Fruit fly (Drosophila melanogaster) Kc167 (cell line): Measurements from ENCODE around the gene betaTub85D.

Experiments used
- Myc ChIP-seq: fragments of >200 bp; optimal IDR thresholded peaks from 2 replicates; lab custom pipeline; 2017; ENCODE audit warnings: missing external identifiers
- Sin3A ChIP-seq: fragments of >200 bp; optimal IDR thresholded peaks from 2 replicates; lab custom pipeline; 2018; ENCODE audit warnings: missing external identifiers
- h ChIP-seq: fragments of >200 bp; optimal IDR thresholded peaks from 3 replicates; lab custom pipeline; 2018; ENCODE audit warnings: missing external identifiers
- insv ChIP-seq: fragments of >200 bp; optimal IDR thresholded peaks from 3 replicates; lab custom pipeline; 2018; ENCODE audit warnings: missing external identifiers
- psq ChIP-seq: fragments of >200 bp; optimal IDR thresholded peaks from 2 replicates; lab custom pipeline; 2017; ENCODE audit warnings: missing external identifiers
- ttk ChIP-seq: sonication (Bioruptor generic); optimal IDR thresholded peaks from 2 replicates; lab custom pipeline; 2017; ENCODE audit warnings: missing external identifiers

The betaTub85D gene

dm6 chr3R:9393542-9394025 is 16.5 kb downstream of the betaTub85D start:
- TF ChIP-seq ttk, result no peak
- TF ChIP-seq psq (lab: Kevin White, UChicago), result no peak
- TF ChIP-seq h (lab: Kevin White, UChicago), result no peak
- no peak for TF ChIP-seq insv (lab: Kevin White, UChicago)
- no peak for TF ChIP-seq Myc (lab: Kevin White, UChicago)
- TF ChIP-seq Sin3A (lab: Kevin White, UChicago), result no peak

- TF ChIP-seq Myc (lab: Kevin White, UChicago), result no peak
- no peak for TF ChIP-seq h (lab: Kevin White, UChicago)
- no peak for TF ChIP-seq insv (lab: Kevin White, UChicago)
- TF ChIP-seq psq (lab: Kevin White, UChicago), result no peak
- TF ChIP-seq ttk, result no peak
- no peak for TF ChIP-seq Sin3A (lab: Kevin White, UChicago)
These were observed 17.7 kb downstream of the betaTub85D start for dm6 chr3R:9392421-9392820.

DNA sequence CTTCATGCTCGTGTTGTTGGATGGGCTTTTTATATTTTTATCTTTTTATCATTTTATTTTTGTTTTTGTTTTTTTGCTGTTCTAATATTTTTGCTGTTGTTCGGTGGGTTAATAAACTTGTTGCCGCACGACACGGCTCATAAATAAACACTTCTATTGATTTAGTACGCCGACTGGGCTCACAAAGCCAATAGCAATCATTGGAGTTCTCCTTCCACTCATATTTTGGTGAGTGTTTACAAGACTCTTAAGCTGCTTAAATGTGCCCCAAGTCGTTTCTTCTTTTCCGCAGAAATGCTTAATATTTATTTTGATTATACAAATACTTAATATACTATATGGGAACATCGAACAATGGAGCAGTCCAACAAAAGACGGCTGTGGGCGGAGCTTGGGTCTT is 19.9 kb downstream of the betaTub85D start:
- TF ChIP-seq psq (lab: Kevin White, UChicago) (no peak), h (lab: Kevin White, UChicago) (no peak), insv (lab: Kevin White, UChicago) (no peak), Sin3A (lab: Kevin White, UChicago) (no peak), Myc (lab: Kevin White, UChicago) (no peak), ttk (no peak)

DNA sequence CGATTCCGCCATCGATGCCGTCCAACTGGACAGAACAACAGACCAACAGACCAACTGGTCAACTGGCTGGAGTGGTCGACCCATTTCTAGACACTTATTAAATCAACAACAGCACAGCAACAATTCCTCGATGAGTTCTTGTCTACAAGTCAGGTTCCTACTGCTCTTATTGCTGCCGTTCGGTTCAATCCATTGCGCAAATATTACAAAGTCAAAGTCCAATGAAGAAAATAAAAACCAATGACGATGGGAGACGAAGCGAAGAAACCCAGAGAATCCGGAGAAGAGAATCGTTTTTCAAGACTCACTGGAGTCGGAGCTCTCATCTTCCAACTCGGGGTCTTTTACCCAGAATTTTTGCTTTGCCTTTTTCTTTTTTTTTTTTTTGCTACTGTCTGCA is 21.1 kb downstream of the betaTub85D start:
- TF ChIP-seq insv (lab: Kevin White, UChicago), result no peak
- no peak for TF ChIP-seq Sin3A (lab: Kevin White, UChicago)
- no peak for TF ChIP-seq ttk
- no peak for TF ChIP-seq Myc (lab: Kevin White, UChicago)
- TF ChIP-seq psq (lab: Kevin White, UChicago), result no peak
- no peak for TF ChIP-seq h (lab: Kevin White, UChicago)

dm6 chr3R:9388321-9388720 is 21.8 kb downstream of the betaTub85D start:
- TF ChIP-seq psq (lab: Kevin White, UChicago) (no peak), insv (lab: Kevin White, UChicago) (no peak), Sin3A (lab: Kevin White, UChicago) (no peak), h (lab: Kevin White, UChicago) (no peak), ttk (no peak), Myc (lab: Kevin White, UChicago) (no peak)

DNA sequence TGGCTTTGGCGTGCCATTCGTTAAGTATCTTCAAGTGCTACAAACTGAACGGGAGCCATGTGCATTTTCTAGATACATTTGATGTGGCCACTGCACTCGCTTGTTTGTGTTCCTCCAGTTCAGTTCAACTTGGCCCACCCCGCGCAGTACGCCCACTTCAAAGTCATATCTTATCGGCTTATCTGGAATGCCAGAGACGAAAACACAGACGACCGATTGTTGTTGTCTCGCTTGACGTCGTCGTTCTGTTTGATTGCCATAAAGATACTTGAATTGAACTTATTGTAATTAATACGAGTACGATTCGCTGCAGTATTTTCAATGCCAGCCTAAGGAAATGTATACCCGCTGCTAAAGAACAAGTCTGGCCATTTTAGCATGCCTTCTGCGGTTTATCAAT is 22.4 kb downstream of the betaTub85D start:
- TF ChIP-seq Myc (lab: Kevin White, UChicago) (no peak), ttk (no peak), insv (lab: Kevin White, UChicago) (no peak), Sin3A (lab: Kevin White, UChicago) (no peak), h (lab: Kevin White, UChicago) (no peak), psq (lab: Kevin White, UChicago) (no peak)

dm6 chr3R:9385987-9386386 is 24.1 kb downstream of the betaTub85D start:
- TF ChIP-seq Sin3A (lab: Kevin White, UChicago) (no peak), Myc (lab: Kevin White, UChicago) (no peak), ttk (no peak), psq (lab: Kevin White, UChicago) (no peak), h (lab: Kevin White, UChicago) (no peak), insv (lab: Kevin White, UChicago) (no peak)

- TF ChIP-seq psq (lab: Kevin White, UChicago) (no peak), insv (lab: Kevin White, UChicago) (no peak), h (lab: Kevin White, UChicago) (no peak), ttk (no peak), Sin3A (lab: Kevin White, UChicago) (no peak), Myc (lab: Kevin White, UChicago) (no peak)
These were observed 29.1 kb downstream of the betaTub85D start for dm6 chr3R:9380970-9381369.

dm6 chr3R:9378644-9379411 is 31.3 kb downstream of the betaTub85D start:
- TF ChIP-seq psq (lab: Kevin White, UChicago) (no peak), Myc (lab: Kevin White, UChicago) (no peak), Sin3A (lab: Kevin White, UChicago) (no peak), h (lab: Kevin White, UChicago) (no peak), insv (lab: Kevin White, UChicago) (no peak), ttk (no peak)

DNA sequence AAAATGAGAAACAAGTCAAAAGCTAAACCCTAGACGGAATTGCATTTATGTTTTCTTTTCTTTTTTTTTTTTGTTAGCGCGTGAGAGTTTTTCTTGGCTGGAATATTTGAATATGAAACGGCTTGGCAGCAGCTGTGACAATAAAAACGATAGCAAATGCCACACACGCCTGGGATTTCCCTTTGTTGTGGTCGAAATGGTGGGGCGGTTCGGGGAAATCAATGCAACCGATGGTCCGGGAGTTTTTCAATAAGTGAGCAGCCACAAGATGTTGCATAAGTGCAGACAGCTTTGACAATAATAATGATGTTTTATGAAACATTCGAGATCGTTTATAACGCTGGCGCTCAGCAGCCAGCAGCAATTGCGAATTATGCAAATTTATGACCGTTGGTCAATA is 33.3 kb downstream of the betaTub85D start:
- TF ChIP-seq h (lab: Kevin White, UChicago) (no peak), Myc (lab: Kevin White, UChicago) (no peak), Sin3A (lab: Kevin White, UChicago) (no peak), insv (lab: Kevin White, UChicago) (no peak), ttk (no peak), psq (lab: Kevin White, UChicago) (no peak)

- TF ChIP-seq Myc (lab: Kevin White, UChicago) (no peak), h (lab: Kevin White, UChicago) (no peak)
These were observed 39.7 kb downstream of the betaTub85D start for dm6 chr3R:9370413-9370812.

- TF ChIP-seq ttk (no peak), Sin3A (lab: Kevin White, UChicago) (no peak), h (lab: Kevin White, UChicago) (no peak), insv (lab: Kevin White, UChicago) (no peak), Myc (lab: Kevin White, UChicago) (no peak), psq (lab: Kevin White, UChicago) (no peak)
These were observed 44.1 kb downstream of the betaTub85D start for dm6 chr3R:9365893-9366500.
